Worm (Caenorhabditis elegans): ENCODE measurements around the gene nlp-80.

- TF ChIP-seq nhr-11 (tag; optimal IDR thresholded peaks at IDR 0.05) (no peak), nhr-77 (tag; optimal IDR thresholded peaks at IDR 0.05) (no peak), elt-3 (tag; optimal IDR thresholded peaks at IDR 0.05) (no peak), lin-13 (GFP tag; optimal IDR thresholded peaks at IDR 0.05) (peak; percentile 20), ztf-11 (tag; optimal IDR thresholded peaks at IDR 0.05) (no peak), dmd-4 (tag; optimal IDR thresholded peaks at IDR 0.05) (no peak), zag-1 (tag; optimal IDR thresholded peaks at IDR 0.05) (no peak), ceh-82 (tag; optimal IDR thresholded peaks at IDR 0.05) (no peak), ztf-4 (tag; optimal IDR thresholded peaks at IDR 0.05) (no peak), ama-1 (optimal IDR thresholded peaks at IDR 0.05) (no peak), mab-5 (tag; optimal IDR thresholded peaks at IDR 0.05) (no peak), R02D3.7 (tag; optimal IDR thresholded peaks at IDR 0.05) (no peak), mdl-1 (tag; optimal IDR thresholded peaks at IDR 0.05) (no peak)
These were observed 36.1 kb downstream of the nlp-80 start for ce11 chrV:11029309-11029708.

All from whole organism, L2 larva.